Worm (Caenorhabditis elegans) whole organism, L4/young adult: ENCODE measurements around the gene Y69A2AR.1.

ENCODE experiments used
- W03F9.2 ChIP-seq: fragments of 150-350 bp; optimal IDR thresholded peaks from 2 replicates; lab custom pipeline; 2014; ENCODE audit warnings: missing biosample characterization, missing genetic modification characterization
- dao-5 ChIP-seq: sonication (generic microtip); optimal IDR thresholded peaks from 2 replicates; lab custom pipeline; 2016; ENCODE audit warnings: missing genotype, missing genetic modification characterization, moderate library complexity, missing compliant biosample characterization
- him-1 ChIP-seq: sonication (generic microtip); optimal IDR thresholded peaks from 2 replicates; lab custom pipeline; 2016; ENCODE audit warnings: missing genotype, missing genetic modification reagents, missing genetic modification characterization, missing compliant biosample characterization

ce11 chrIV:2665388-2665978 is 1.4 kb upstream of the Y69A2AR.1 start:
- TF ChIP-seq dao-5 (tag; lab: Kevin White, UChicago), result no peak
- no peak for TF ChIP-seq him-1 (tag; lab: Kevin White, UChicago)
- no peak for TF ChIP-seq W03F9.2 (tag; lab: Kevin White, UChicago)
